Fruit fly (Drosophila melanogaster): ENCODE measurements around the gene CG5662.

Gene CG5662

DNA sequence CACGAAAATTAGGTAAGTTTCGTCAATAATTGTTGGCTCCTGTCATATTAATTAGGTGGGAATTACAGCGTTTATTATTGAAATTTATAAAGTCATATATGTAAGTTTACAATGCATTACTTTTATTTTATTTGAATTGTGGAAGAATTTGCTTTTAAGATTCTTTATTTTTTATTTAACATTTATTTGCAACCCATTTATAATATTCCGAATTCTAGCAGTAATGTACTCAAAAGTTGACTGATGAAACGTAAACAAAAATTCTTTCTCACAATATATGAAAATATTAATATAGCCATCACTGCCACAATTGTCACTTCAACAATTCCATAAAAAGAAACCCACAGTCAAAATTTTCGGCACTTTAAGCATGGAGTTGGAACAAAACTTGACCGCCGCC lies at the start of gene CG5662:
Gene CG5662 (plus strand): TSS at position 301 of the 400 bp plus-strand sequence.
- TF ChIP-seq Myc (optimal IDR thresholded peaks at IDR 0.05), result no peak
- no peak for TF ChIP-seq h (optimal IDR thresholded peaks at IDR 0.05)
- no peak for TF ChIP-seq psq (optimal IDR thresholded peaks at IDR 0.05)
- TF ChIP-seq insv (optimal IDR thresholded peaks at IDR 0.05), result no peak
- no peak for TF ChIP-seq Sin3A (optimal IDR thresholded peaks at IDR 0.05)
- TF ChIP-seq ttk (optimal IDR thresholded peaks at IDR 0.05), result no peak

dm6 chrX:15162068-15162467 lies 48.1 kb upstream of the CG5662 start:
- no peak for TF ChIP-seq psq (optimal IDR thresholded peaks at IDR 0.05)

- TF ChIP-seq Sin3A (optimal IDR thresholded peaks at IDR 0.05), result no peak
- no peak for TF ChIP-seq ttk (optimal IDR thresholded peaks at IDR 0.05)
- no peak for TF ChIP-seq h (optimal IDR thresholded peaks at IDR 0.05)
- no peak for TF ChIP-seq psq (optimal IDR thresholded peaks at IDR 0.05)
- TF ChIP-seq insv (optimal IDR thresholded peaks at IDR 0.05), result no peak
- no peak for TF ChIP-seq Myc (optimal IDR thresholded peaks at IDR 0.05)
Observed at dm6 chrX:15162941-15163340, 47.2 kb upstream of the CG5662 start, which contains the start of gene CG9095. Gene CG9095, minus strand, starts transcription at chrX:15163225.

DNA sequence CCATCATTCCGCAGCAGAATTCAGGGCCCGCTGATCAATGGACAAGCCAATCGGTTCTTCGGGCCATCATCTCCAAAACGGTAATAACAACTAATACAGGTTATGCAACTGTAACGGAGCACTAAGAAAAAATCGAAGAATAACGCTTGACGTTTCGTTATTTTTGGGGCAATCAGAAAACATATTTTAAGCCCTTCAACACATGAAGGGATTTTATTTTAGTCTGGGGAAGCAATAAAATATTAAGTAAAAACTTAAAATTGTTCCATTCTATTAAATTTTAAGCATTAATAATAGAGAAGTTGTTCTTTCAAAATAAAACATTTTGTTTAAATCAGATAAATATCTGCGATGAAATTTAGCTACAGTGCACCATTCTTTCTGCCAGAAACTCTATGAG lies 46.8 kb upstream of the CG5662 start:
- TF ChIP-seq psq (optimal IDR thresholded peaks at IDR 0.05) (no peak), h (optimal IDR thresholded peaks at IDR 0.05) (no peak), Myc (optimal IDR thresholded peaks at IDR 0.05) (no peak), Sin3A (optimal IDR thresholded peaks at IDR 0.05) (no peak), ttk (optimal IDR thresholded peaks at IDR 0.05) (no peak), insv (optimal IDR thresholded peaks at IDR 0.05) (no peak)

dm6 chrX:15164879-15165278 lies 45.3 kb upstream of the CG5662 start:
- no peak for TF ChIP-seq ttk (optimal IDR thresholded peaks at IDR 0.05)
- TF ChIP-seq insv (optimal IDR thresholded peaks at IDR 0.05), result no peak
- no peak for TF ChIP-seq Myc (optimal IDR thresholded peaks at IDR 0.05)
- TF ChIP-seq psq (optimal IDR thresholded peaks at IDR 0.05), result no peak
- no peak for TF ChIP-seq Sin3A (optimal IDR thresholded peaks at IDR 0.05)
- TF ChIP-seq h (optimal IDR thresholded peaks at IDR 0.05), result no peak

dm6 chrX:15175171-15175883 lies 34.9 kb upstream of the CG5662 start, which contains the start of gene CG43737:
Gene CG43737, plus strand, starts transcription at chrX:15175441.
- no peak for TF ChIP-seq ttk (optimal IDR thresholded peaks at IDR 0.05)
- TF ChIP-seq Myc (optimal IDR thresholded peaks at IDR 0.05), result no peak
- TF ChIP-seq Sin3A (optimal IDR thresholded peaks at IDR 0.05), result no peak
- no peak for TF ChIP-seq psq (optimal IDR thresholded peaks at IDR 0.05)
- no peak for TF ChIP-seq insv (optimal IDR thresholded peaks at IDR 0.05)
- no peak for TF ChIP-seq h (optimal IDR thresholded peaks at IDR 0.05)

DNA sequence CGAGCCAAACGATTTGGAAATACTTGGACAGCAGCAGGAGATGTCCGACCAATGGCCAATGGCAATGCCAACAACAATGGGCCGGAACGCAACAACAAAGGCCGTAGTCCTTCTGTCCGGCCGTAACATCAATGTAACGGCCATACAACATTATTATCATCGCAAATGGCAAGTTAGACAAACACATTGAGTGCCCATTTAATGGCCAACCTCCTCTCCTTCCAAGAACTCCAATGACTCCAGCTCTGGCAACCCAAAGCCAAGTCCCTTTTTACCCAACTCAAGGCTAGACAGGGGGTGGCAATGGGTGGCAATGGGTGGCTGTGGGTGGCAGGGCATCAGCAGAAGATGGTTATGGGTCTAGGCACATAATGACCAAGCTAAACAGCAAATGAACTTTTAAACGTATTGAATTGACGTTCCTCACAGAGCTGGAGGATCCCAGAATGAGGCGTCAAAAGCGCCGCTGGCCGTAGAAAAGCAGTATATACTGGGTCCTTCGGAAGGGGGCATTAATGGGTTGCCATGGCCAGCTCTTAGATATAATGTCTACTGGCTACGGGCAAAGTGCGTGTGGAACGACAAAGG lies 10.2 kb upstream of the CG5662 start:
- TF ChIP-seq psq (optimal IDR thresholded peaks at IDR 0.05) (no peak), h (optimal IDR thresholded peaks at IDR 0.05) (no peak), Myc (optimal IDR thresholded peaks at IDR 0.05) (no peak), Sin3A (optimal IDR thresholded peaks at IDR 0.05) (no peak), ttk (optimal IDR thresholded peaks at IDR 0.05) (no peak), insv (optimal IDR thresholded peaks at IDR 0.05) (no peak)

dm6 chrX:15203634-15204033 lies 6.6 kb upstream of the CG5662 start:
- no peak for TF ChIP-seq h (optimal IDR thresholded peaks at IDR 0.05)
- no peak for TF ChIP-seq psq (optimal IDR thresholded peaks at IDR 0.05)
- no peak for TF ChIP-seq insv (optimal IDR thresholded peaks at IDR 0.05)
- no peak for TF ChIP-seq ttk (optimal IDR thresholded peaks at IDR 0.05)
- TF ChIP-seq Sin3A (optimal IDR thresholded peaks at IDR 0.05), result no peak
- no peak for TF ChIP-seq Myc (optimal IDR thresholded peaks at IDR 0.05)

DNA sequence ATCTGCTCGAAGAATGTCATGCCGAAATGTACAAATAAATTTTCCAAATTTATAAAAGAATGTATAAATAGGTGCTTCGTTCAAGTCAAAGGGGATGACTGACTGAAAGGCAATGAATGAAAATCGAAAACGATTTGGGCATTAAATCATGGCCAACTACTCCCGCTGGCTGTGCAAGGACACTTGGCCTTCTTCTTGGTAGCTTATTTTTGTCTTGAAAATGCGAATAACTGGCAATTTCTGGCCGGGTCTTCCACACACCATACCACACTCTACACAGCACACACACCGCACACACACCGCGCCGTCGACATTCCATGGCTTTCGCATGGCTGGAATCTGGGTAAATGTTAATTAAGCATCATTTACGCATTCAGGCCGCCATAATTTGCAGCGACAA lies 3.6 kb upstream of the CG5662 start, which contains the start of gene CG32588:
Gene CG32588 (minus strand): TSS at position 101 of the 400 bp plus-strand sequence.
- TF ChIP-seq ttk (optimal IDR thresholded peaks at IDR 0.05) (no peak), psq (optimal IDR thresholded peaks at IDR 0.05) (no peak), h (optimal IDR thresholded peaks at IDR 0.05) (no peak), Myc (optimal IDR thresholded peaks at IDR 0.05) (no peak), insv (optimal IDR thresholded peaks at IDR 0.05) (no peak), Sin3A (optimal IDR thresholded peaks at IDR 0.05) (no peak)

dm6 chrX:15216048-15216447 lies 5.9 kb downstream of the CG5662 start:
- no peak for TF ChIP-seq Myc (optimal IDR thresholded peaks at IDR 0.05)
- no peak for TF ChIP-seq psq (optimal IDR thresholded peaks at IDR 0.05)

DNA sequence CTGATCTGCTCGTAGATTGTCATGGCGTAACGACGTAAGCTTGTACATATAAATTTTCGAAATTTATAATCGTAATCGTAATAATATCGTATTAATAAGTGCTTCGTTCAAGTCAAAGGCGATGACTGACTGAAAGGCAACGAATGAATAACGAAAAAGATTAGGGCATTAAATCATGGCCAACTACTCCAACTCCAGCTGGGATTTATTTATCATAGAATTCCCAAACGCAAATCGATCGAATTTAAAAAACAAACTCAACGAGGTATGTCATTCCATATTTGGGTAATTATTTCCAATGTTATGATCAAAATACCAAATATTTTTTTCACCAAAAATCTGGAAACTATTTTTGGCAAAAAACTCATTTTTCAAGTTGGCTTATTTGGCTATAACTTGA lies 10.9 kb downstream of the CG5662 start, which contains the start of gene CG43075:
Gene CG43075 (minus strand): TSS at position 101 of the 400 bp plus-strand sequence.
- TF ChIP-seq Myc (optimal IDR thresholded peaks at IDR 0.05) (no peak), Sin3A (optimal IDR thresholded peaks at IDR 0.05) (no peak), ttk (optimal IDR thresholded peaks at IDR 0.05) (no peak), psq (optimal IDR thresholded peaks at IDR 0.05) (no peak), insv (optimal IDR thresholded peaks at IDR 0.05) (no peak), h (optimal IDR thresholded peaks at IDR 0.05) (no peak)

DNA sequence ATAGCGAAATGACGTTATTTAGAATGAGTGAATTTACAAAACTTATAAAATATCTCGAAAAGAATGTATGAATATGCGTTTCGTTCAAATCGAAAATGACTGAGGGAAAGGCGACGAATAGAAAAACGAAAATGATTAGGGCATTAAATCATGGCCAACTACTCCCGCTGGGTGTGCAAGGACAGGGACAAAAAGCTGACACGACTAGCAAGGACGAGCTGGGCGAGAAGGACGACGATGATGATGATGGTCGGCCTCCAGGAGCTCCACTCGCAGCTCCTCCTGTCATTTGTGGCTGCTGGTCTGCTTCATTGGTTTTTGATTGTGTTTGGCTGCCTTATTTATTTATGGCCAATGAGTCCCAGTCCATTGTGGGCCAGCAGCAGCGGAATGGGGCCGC lies 13.3 kb downstream of the CG5662 start, which contains the start of gene CG43076:
Gene CG43076 (minus strand): TSS at position 101 of the 400 bp plus-strand sequence.
- TF ChIP-seq Myc (optimal IDR thresholded peaks at IDR 0.05), result no peak
- TF ChIP-seq Sin3A (optimal IDR thresholded peaks at IDR 0.05), result no peak
- no peak for TF ChIP-seq psq (optimal IDR thresholded peaks at IDR 0.05)
- no peak for TF ChIP-seq ttk (optimal IDR thresholded peaks at IDR 0.05)
- TF ChIP-seq h (optimal IDR thresholded peaks at IDR 0.05), result no peak
- TF ChIP-seq insv (optimal IDR thresholded peaks at IDR 0.05), result no peak

Data from Kc167 (cell line).